Fruit fly (Drosophila melanogaster) whole organism, embryonic: ENCODE measurements around the gene CG43116.

Experiments used
- Adf1 ChIP-seq: fragments of 200-800 bp; sonication (Bioruptor generic); IDR thresholded peaks from 2 replicates; pipeline ENCODE4 v1.3.6; 2022; ENCODE audit warnings: missing biosample characterization, missing genetic modification characterization
- Bgb ChIP-seq: fragments of 200-800 bp; sonication (Bioruptor generic); IDR thresholded peaks from 2 replicates; pipeline ENCODE4 v1.3.6; 2022; ENCODE audit warnings: missing biosample characterization, missing genetic modification characterization; ENCODE audit not compliant: partially characterized antibody
- Bteb2 ChIP-seq: fragments of 200-800 bp; sonication (Bioruptor generic); optimal IDR thresholded peaks from 2 replicates; lab custom pipeline; 2016; ENCODE audit warnings: missing biosample characterization, missing genetic modification characterization
- CG11723 ChIP-seq: fragments of 200-800 bp; sonication (Bioruptor generic); optimal IDR thresholded peaks from 2 replicates; lab custom pipeline; 2017; ENCODE audit warnings: missing biosample characterization, mild to moderate bottlenecking, missing genetic modification characterization
- CG12155 ChIP-seq: fragments of 200-800 bp; sonication (Bioruptor generic); optimal IDR thresholded peaks from 3 replicates; lab custom pipeline; 2016; ENCODE audit warnings: missing biosample characterization, missing genetic modification characterization
- CG12659 ChIP-seq: fragments of 200-800 bp; sonication (Bioruptor generic); optimal IDR thresholded peaks from 3 replicates; lab custom pipeline; 2017; ENCODE audit warnings: mild to moderate bottlenecking, missing biosample characterization, missing genetic modification reagents, missing genetic modification characterization
- CG15073 ChIP-seq: fragments of 200-800 bp; sonication (Bioruptor generic); optimal IDR thresholded peaks from 2 replicates; lab custom pipeline; 2016; ENCODE audit warnings: missing biosample characterization, missing genetic modification characterization
- CG15514 ChIP-seq: fragments of 200-800 bp; sonication (Bioruptor generic); optimal IDR thresholded peaks from 3 replicates; lab custom pipeline; 2017; ENCODE audit warnings: missing biosample characterization, missing genetic modification characterization, mild to moderate bottlenecking, moderate library complexity, missing genetic modification reagents
- CG15696 ChIP-seq: fragments of 200-800 bp; sonication (Bioruptor generic); optimal IDR thresholded peaks from 2 replicates; lab custom pipeline; 2019; ENCODE audit warnings: missing biosample characterization, mild to moderate bottlenecking, missing genetic modification characterization, moderate library complexity
- CG16779 ChIP-seq: fragments of 200-800 bp; sonication (Bioruptor generic); IDR thresholded peaks from 2 replicates; pipeline ENCODE4 v1.3.6; 2022; ENCODE audit warnings: missing biosample characterization, missing genetic modification characterization
- CG2889 ChIP-seq: fragments of 200-800 bp; sonication (Bioruptor generic); IDR thresholded peaks from 3 replicates; pipeline ENCODE4 v1.3.6; 2022; ENCODE audit warnings: missing biosample characterization, missing genetic modification characterization
- CG3995 ChIP-seq: fragments of 200-800 bp; sonication (Bioruptor generic); optimal IDR thresholded peaks from 3 replicates; lab custom pipeline; 2016; ENCODE audit warnings: missing biosample characterization, missing genetic modification characterization
- CG4820 ChIP-seq: fragments of 200-800 bp; sonication (Bioruptor generic); optimal IDR thresholded peaks from 3 replicates; lab custom pipeline; 2016; ENCODE audit warnings: missing biosample characterization, missing genetic modification characterization
- CG6854 ChIP-seq: fragments of 200-800 bp; sonication (Bioruptor generic); optimal IDR thresholded peaks from 3 replicates; lab custom pipeline; 2017; ENCODE audit warnings: missing biosample characterization, mild to moderate bottlenecking, missing genetic modification characterization
- CG7372 ChIP-seq: fragments of 200-800 bp; sonication (Bioruptor generic); IDR thresholded peaks from 2 replicates; pipeline ENCODE4 v1.3.6; 2022; ENCODE audit warnings: missing biosample characterization, missing genetic modification characterization
- CG7556 ChIP-seq: fragments of 200-800 bp; sonication (Bioruptor generic); optimal IDR thresholded peaks from 2 replicates; lab custom pipeline; 2017; ENCODE audit warnings: missing biosample characterization, mild to moderate bottlenecking, missing genetic modification characterization
- CG7987 ChIP-seq: fragments of 200-800 bp; sonication (Bioruptor generic); optimal IDR thresholded peaks from 2 replicates; lab custom pipeline; 2018; ENCODE audit warnings: missing biosample characterization, mild to moderate bottlenecking, missing genetic modification characterization, moderate library complexity
- CG8478 ChIP-seq: fragments of >200 bp; optimal IDR thresholded peaks from 2 replicates; lab custom pipeline; 2018
- CG9215 ChIP-seq: fragments of 200-800 bp; sonication (Bioruptor generic); IDR thresholded peaks from 2 replicates; pipeline ENCODE4 v1.3.6; 2022; ENCODE audit warnings: missing biosample characterization, missing genetic modification characterization
- CHES-1-like ChIP-seq: fragments of 200-800 bp; sonication (Bioruptor generic); optimal IDR thresholded peaks from 2 replicates; lab custom pipeline; 2016; ENCODE audit warnings: missing biosample characterization, missing genetic modification characterization
- Dp ChIP-seq: fragments of 200-800 bp; sonication (Bioruptor generic); optimal IDR thresholded peaks from 2 replicates; lab custom pipeline; 2018; ENCODE audit warnings: missing biosample characterization, mild to moderate bottlenecking, missing genetic modification characterization, moderate library complexity
- Elba2 ChIP-seq: fragments of 200-800 bp; sonication (Bioruptor generic); optimal IDR thresholded peaks from 3 replicates; lab custom pipeline; 2016; ENCODE audit warnings: missing biosample characterization, missing genetic modification characterization
- Ets65A ChIP-seq: fragments of 200-800 bp; sonication (Bioruptor generic); peaks from one replicate; lab custom pipeline; 2016; ENCODE audit warnings: missing biosample characterization, missing genetic modification characterization
- H2.0 ChIP-seq: fragments of 200-800 bp; sonication (Bioruptor generic); IDR thresholded peaks from 2 replicates; pipeline ENCODE4 v1.3.6; 2022; ENCODE audit warnings: missing biosample characterization, missing genetic modification characterization
- Hr51 ChIP-seq, 2 experiments: fragments of 200-800 bp; sonication (Bioruptor generic); optimal IDR thresholded peaks; 2 replicates in 1 of 2; 3 replicates in 1 of 2; lab custom pipeline; 2016 to 2018; ENCODE audit warnings: missing biosample characterization in 2 of 2, missing genetic modification characterization in 2 of 2, mild to moderate bottlenecking in 1 of 2, moderate library complexity in 1 of 2
- Hr78 ChIP-seq, 2 experiments: fragments of 200-800 bp in 1 of 2; fragments of >200 bp in 1 of 2; sonication (Bioruptor generic) in 1 of 2; optimal IDR thresholded peaks; 2 replicates each; lab custom pipeline; 2017 to 2019; ENCODE audit warnings: missing biosample characterization in 2 of 2, missing genetic modification characterization in 2 of 2, mild to moderate bottlenecking in 1 of 2, moderate library complexity in 1 of 2
- Jarid2 ChIP-seq: fragments of 200-800 bp; sonication (Bioruptor generic); optimal IDR thresholded peaks from 3 replicates; lab custom pipeline; 2017; ENCODE audit warnings: mild to moderate bottlenecking, missing biosample characterization, missing genetic modification reagents, missing genetic modification characterization
- Nf-YC ChIP-seq: fragments of 200-800 bp; optimal IDR thresholded peaks from 3 replicates; lab custom pipeline; 2019; ENCODE audit warnings: missing biosample characterization, mild to moderate bottlenecking, missing genetic modification characterization, moderate library complexity
- Opbp ChIP-seq: fragments of 200-800 bp; sonication (Bioruptor generic); IDR thresholded peaks from 3 replicates; pipeline ENCODE4 v1.3.6; 2022; ENCODE audit warnings: missing biosample characterization, missing genetic modification characterization; ENCODE audit not compliant: partially characterized antibody
- Spps ChIP-seq: fragments of 200-800 bp; sonication (Bioruptor generic); optimal IDR thresholded peaks from 2 replicates; lab custom pipeline; 2018; ENCODE audit warnings: missing biosample characterization, mild to moderate bottlenecking, missing genetic modification characterization
- Sry-δ ChIP-seq: fragments of 200-800 bp; sonication (Bioruptor generic); optimal IDR thresholded peaks from 2 replicates; lab custom pipeline; 2016; ENCODE audit warnings: missing biosample characterization, missing genetic modification characterization
- Trl ChIP-seq, 3 experiments: fragments of >200 bp in 2 of 3; fragments of 200-800 bp in 1 of 3; sonication (Bioruptor generic) in 1 of 3; optimal IDR thresholded peaks; 2 replicates in 1 of 3; 3 replicates in 2 of 3; lab custom pipeline; 2016 to 2017; ENCODE audit warnings: missing biosample characterization in 1 of 3, missing genetic modification characterization in 1 of 3
- aop ChIP-seq: fragments of 200-800 bp; sonication (Bioruptor generic); IDR thresholded peaks from 2 replicates; pipeline ENCODE4 v1.3.6; 2022; ENCODE audit warnings: missing biosample characterization, missing genetic modification characterization
- ap ChIP-seq: fragments of 200-800 bp; sonication (Bioruptor generic); IDR thresholded peaks from 2 replicates; pipeline ENCODE4 v1.3.6; 2022; ENCODE audit warnings: missing biosample characterization, missing genetic modification characterization
- bab2 ChIP-seq: fragments of 200-800 bp; sonication (Bioruptor generic); optimal IDR thresholded peaks from 2 replicates; lab custom pipeline; 2016; ENCODE audit warnings: missing biosample characterization, missing genetic modification characterization
- caup ChIP-seq: fragments of 200-800 bp; sonication (Bioruptor generic); optimal IDR thresholded peaks from 3 replicates; lab custom pipeline; 2017; ENCODE audit warnings: missing biosample characterization, mild to moderate bottlenecking, missing genetic modification characterization, moderate library complexity; ENCODE audit not compliant: severe bottlenecking
- chinmo ChIP-seq: fragments of 200-800 bp; sonication (Bioruptor generic); IDR thresholded peaks from 4 replicates; pipeline ENCODE4 v1.3.6; 2022; ENCODE audit warnings: missing biosample characterization, missing genetic modification characterization; ENCODE audit not compliant: partially characterized antibody
- emc ChIP-seq: fragments of 200-800 bp; sonication (Bioruptor generic); optimal IDR thresholded peaks from 2 replicates; lab custom pipeline; 2016; ENCODE audit warnings: missing biosample characterization, missing genetic modification characterization
- gcm ChIP-seq: fragments of 200-800 bp; sonication (Bioruptor generic); optimal IDR thresholded peaks from 2 replicates; lab custom pipeline; 2019; ENCODE audit warnings: missing biosample characterization, mild to moderate bottlenecking, missing genetic modification characterization, moderate library complexity
- gro ChIP-seq: fragments of 200-800 bp; sonication (Bioruptor generic); optimal IDR thresholded peaks from 2 replicates; lab custom pipeline; 2016; ENCODE audit warnings: missing biosample characterization, missing genetic modification characterization
- insv ChIP-seq, 2 experiments: fragments of 200-800 bp; sonication (Bioruptor generic); optimal IDR thresholded peaks; 3 replicates each; lab custom pipeline; 2016 to 2018; ENCODE audit warnings: missing biosample characterization in 2 of 2, missing genetic modification characterization in 2 of 2
- p53 ChIP-seq: fragments of 200-800 bp; sonication (Bioruptor generic); optimal IDR thresholded peaks from 2 replicates; lab custom pipeline; 2016; ENCODE audit warnings: missing biosample characterization, missing genetic modification characterization
- pita ChIP-seq: fragments of 200-800 bp; sonication (Bioruptor generic); optimal IDR thresholded peaks from 2 replicates; lab custom pipeline; 2017; ENCODE audit warnings: missing biosample characterization, mild to moderate bottlenecking, missing genetic modification characterization
- pros ChIP-seq: fragments of 200-800 bp; sonication (Bioruptor generic); optimal IDR thresholded peaks from 3 replicates; lab custom pipeline; 2019; ENCODE audit warnings: missing biosample characterization, mild to moderate bottlenecking, missing genetic modification characterization, moderate library complexity
- run ChIP-seq: fragments of 200-800 bp; sonication (Bioruptor generic); optimal IDR thresholded peaks from 3 replicates; lab custom pipeline; 2018; ENCODE audit warnings: missing biosample characterization, mild to moderate bottlenecking, missing genetic modification characterization
- sens ChIP-seq: fragments of 200-800 bp; sonication (Bioruptor generic); peaks from one replicate; lab custom pipeline; 2016; ENCODE audit warnings: missing biosample characterization, missing genetic modification characterization
- sima ChIP-seq: fragments of 200-800 bp; sonication (Bioruptor generic); optimal IDR thresholded peaks from 2 replicates; lab custom pipeline; 2016; ENCODE audit warnings: missing biosample characterization, missing genetic modification characterization
- twi ChIP-seq: fragments of 200-800 bp; optimal IDR thresholded peaks from 2 replicates; lab custom pipeline; 2019; ENCODE audit warnings: missing biosample characterization, mild to moderate bottlenecking, missing genetic modification characterization, moderate library complexity
- zen ChIP-seq: fragments of 200-800 bp; sonication (Bioruptor generic); optimal IDR thresholded peaks from 3 replicates; lab custom pipeline; 2018; ENCODE audit warnings: missing biosample characterization, mild to moderate bottlenecking, missing genetic modification characterization, moderate library complexity
- zf30C ChIP-seq: fragments of 200-800 bp; sonication (Bioruptor generic); optimal IDR thresholded peaks from 3 replicates; lab custom pipeline; 2018; ENCODE audit warnings: missing biosample characterization, mild to moderate bottlenecking, missing genetic modification characterization

CG43116 gene

DNA sequence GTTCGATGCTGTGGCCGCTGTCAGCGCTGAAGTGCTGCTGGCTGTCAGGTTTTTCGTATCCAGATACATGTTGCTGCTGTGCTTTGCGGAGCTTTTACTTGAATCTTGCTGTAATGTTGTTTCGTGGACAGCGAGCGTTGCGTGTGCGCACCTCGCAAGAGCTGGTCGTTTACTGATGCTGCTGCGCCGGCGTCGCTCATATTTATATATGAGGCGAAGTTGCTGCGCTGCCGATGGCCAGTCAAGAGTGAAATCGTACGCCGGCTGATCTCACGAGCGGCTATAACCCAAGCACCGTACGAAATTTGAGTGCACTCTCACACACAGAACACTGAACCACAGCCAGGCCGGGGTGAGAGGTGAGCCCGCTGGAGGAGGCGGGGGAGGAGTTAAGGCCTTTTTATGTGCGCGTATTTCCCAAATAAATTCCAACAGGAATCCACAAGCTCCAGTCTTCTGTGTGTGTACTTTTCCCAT lies 20.5 kb upstream of the CG43116 start (continued):
- TF ChIP-seq p53 (GFP tag; lab: Kevin White, UChicago) (no peak), bab2 (GFP tag; lab: Kevin White, UChicago) (no peak), chinmo (peak; percentile 83; the same call in 3 of the 4 replicates), Trl (optimal IDR thresholded peaks at IDR 0.05; lab: Kevin White, UChicago) (peak in 1 of 2 experiments; percentile 26), Trl (GFP tag; optimal IDR thresholded peaks at IDR 0.05; lab: Kevin White, UChicago) (no peak), CG3995 (GFP tag; lab: Kevin White, UChicago) (no peak), zen (tag; lab: Kevin White, UChicago) (no peak), CG8478 (no peak), Sry-δ (GFP tag; lab: Kevin White, UChicago) (no peak), CG7372 (GFP tag; lab: Robert Waterston, UW) (peak; percentile 51; the same call in 1 of the 2 replicates), Nf-YC (tag; lab: Kevin White, UChicago) (peak; percentile 5), Opbp (GFP tag; lab: Robert Waterston, UW) (peak; percentile 37; the same call in 1 of the 3 replicates), CG15696 (tag; lab: Kevin White, UChicago) (no peak), Dp (GFP tag; lab: Kevin White, UChicago) (no peak), pita (GFP tag; lab: Kevin White, UChicago) (no peak), sens (GFP tag; lab: Kevin White, UChicago) (peak; percentile 60), Adf1 (GFP tag; lab: Robert Waterston, UW) (peak; percentile 75), Bgb (peak; percentile 18; the same call in 1 of the 2 replicates), CG9215 (GFP tag; lab: Robert Waterston, UW) (no peak), pros (GFP tag; lab: Kevin White, UChicago) (peak; percentile 44), sima (GFP tag; lab: Kevin White, UChicago) (no peak), twi (tag; lab: Kevin White, UChicago) (no peak), CG11723 (no peak), Hr51 (GFP tag; optimal IDR thresholded peaks at IDR 0.05; lab: Kevin White, UChicago) (no peak), CG15514 (GFP tag; lab: Kevin White, UChicago) (no peak), CG7556 (GFP tag; lab: Kevin White, UChicago) (no peak), caup (GFP tag; lab: Kevin White, UChicago) (no peak), ap (GFP tag; lab: Robert Waterston, UW) (no peak), Bteb2 (GFP tag; lab: Kevin White, UChicago) (no peak), Hr78 (GFP tag; optimal IDR thresholded peaks at IDR 0.05; lab: Kevin White, UChicago) (peak in 1 of 2 experiments; percentile 88), CG6854 (no peak), CG4820 (GFP tag; lab: Kevin White, UChicago) (no peak), CG2889 (GFP tag; lab: Robert Waterston, UW) (no peak), insv (GFP tag; optimal IDR thresholded peaks at IDR 0.05; lab: Kevin White, UChicago) (peak in 1 of 2 experiments; percentile 86), Ets65A (GFP tag; lab: Kevin White, UChicago) (peak; percentile 67), CHES-1-like (GFP tag; lab: Kevin White, UChicago) (no peak), gro (GFP tag; lab: Kevin White, UChicago) (no peak), CG7987 (GFP tag; lab: Kevin White, UChicago) (no peak), emc (GFP tag; lab: Kevin White, UChicago) (no peak), gcm (GFP tag; lab: Kevin White, UChicago) (no peak), CG12659 (GFP tag; lab: Kevin White, UChicago) (no peak), CG16779 (no peak), Spps (tag; lab: Kevin White, UChicago) (no peak), run (no peak), zf30C (peak; percentile 1), H2.0 (GFP tag; lab: Robert Waterston, UW) (no peak), Jarid2 (peak; percentile 76), CG12155 (GFP tag; lab: Kevin White, UChicago) (no peak), CG15073 (no peak), aop (GFP tag; lab: Robert Waterston, UW) (0 out of 2 replicates have a peak, but pooled peaks have one; percentile 29), Elba2 (GFP tag; lab: Kevin White, UChicago) (no peak)
